Fruit fly (Drosophila melanogaster): Measurements from ENCODE around the gene mRpL24.

- TF ChIP-seq fd59A (GFP tag; optimal IDR thresholded peaks at IDR 0.05) (no peak), CG15336 (GFP tag; IDR thresholded peaks at IDR 0.05) (no peak), CG3919 (GFP tag; optimal IDR thresholded peaks at IDR 0.05) (no peak)
Observed at dm6 chr2L:4958111-4958510, 12.9 kb upstream of the mRpL24 start, which contains the start of gene CG34124.
